Worm (Caenorhabditis elegans) whole organism, L4 larva: ENCODE data around the gene C33A12.4.

Source experiments
- F10B5.3 ChIP-seq: sonication (generic microtip); optimal IDR thresholded peaks from 2 replicates; lab custom pipeline; 2016; ENCODE audit warnings: mild to moderate bottlenecking, missing genetic modification characterization, missing compliant biosample characterization
- F26F4.8 ChIP-seq: fragments of 200-800 bp; sonication (Bioruptor generic); conservative IDR thresholded peaks from 2 replicates; pipeline ENCODE4 v1.3.6; 2022; ENCODE audit warnings: missing genetic modification characterization, missing compliant biosample characterization
- F37D6.2 ChIP-seq: sonication (generic microtip); optimal IDR thresholded peaks from 2 replicates; lab custom pipeline; 2016; ENCODE audit warnings: mild to moderate bottlenecking, missing genetic modification characterization, missing compliant biosample characterization
- F49E8.2 ChIP-seq: sonication (generic microtip); optimal IDR thresholded peaks from 2 replicates; lab custom pipeline; 2016; ENCODE audit warnings: missing compliant biosample characterization, mild to moderate bottlenecking, missing genetic modification characterization, borderline replicate concordance
- Y75B8A.6 ChIP-seq: fragments of 200-800 bp; sonication (Bioruptor generic); IDR thresholded peaks from 2 replicates; pipeline ENCODE4 v1.3.6; 2022; ENCODE audit warnings: missing genetic modification reagents, missing genetic modification characterization, missing compliant biosample characterization
- ZK337.2 ChIP-seq: fragments of 200-800 bp; sonication (Bioruptor generic); IDR thresholded peaks from 2 replicates; pipeline ENCODE4 v1.3.6; 2022; ENCODE audit warnings: missing genetic modification reagents, missing genetic modification characterization, missing compliant biosample characterization
- ZK546.5 ChIP-seq, 2 experiments: sonication (generic microtip); optimal IDR thresholded peaks; 2 replicates each; lab custom pipeline; 2017; ENCODE audit warnings: missing biosample characterization in 2 of 2, missing genetic modification characterization in 2 of 2
- aha-1 ChIP-seq: fragments of 150-350 bp; peaks from one replicate; lab custom pipeline; 2014; ENCODE audit warnings: missing biosample characterization, missing genetic modification characterization
- aly-2 ChIP-seq: sonication (generic microtip); optimal IDR thresholded peaks from 2 replicates; lab custom pipeline; 2018; ENCODE audit warnings: missing biosample characterization, missing genetic modification characterization
- ceh-32 ChIP-seq: sonication (generic microtip); optimal IDR thresholded peaks from 2 replicates; lab custom pipeline; 2016; ENCODE audit warnings: mild to moderate bottlenecking, missing genetic modification characterization, missing compliant biosample characterization; ENCODE audit not compliant: poor library complexity
- ceh-62 ChIP-seq: sonication (generic microtip); optimal IDR thresholded peaks from 2 replicates; lab custom pipeline; 2017; ENCODE audit warnings: missing biosample characterization, missing genetic modification characterization
- ces-1 ChIP-seq: fragments of 150-350 bp; sonication (generic microtip); optimal IDR thresholded peaks from 4 replicates; lab custom pipeline; 2014; ENCODE audit warnings: missing biosample characterization, missing genetic modification reagents, missing genetic modification characterization
- daf-19 ChIP-seq: fragments of 200-800 bp; sonication (Bioruptor generic); conservative IDR thresholded peaks from 2 replicates; pipeline ENCODE4 v1.3.6; 2022; ENCODE audit warnings: missing genetic modification characterization, missing compliant biosample characterization
- gei-8 ChIP-seq: fragments of 200-800 bp; sonication (Bioruptor generic); optimal IDR thresholded peaks from 2 replicates; lab custom pipeline; 2018; ENCODE audit warnings: mild to moderate bottlenecking, missing genetic modification characterization, missing compliant biosample characterization
- jun-1 ChIP-seq: fragments of 150-350 bp; optimal IDR thresholded peaks from 2 replicates; lab custom pipeline; 2014; ENCODE audit warnings: missing biosample characterization, missing genetic modification reagents, missing genetic modification characterization
- lin-38 ChIP-seq: fragments of 200-800 bp; sonication (Bioruptor generic); IDR thresholded peaks from 2 replicates; pipeline ENCODE4 v1.3.6; 2022; ENCODE audit warnings: missing genetic modification reagents, missing genetic modification characterization, missing compliant biosample characterization
- mxl-3 ChIP-seq: fragments of 200-800 bp; sonication (Bioruptor generic); optimal IDR thresholded peaks from 2 replicates; lab custom pipeline; 2018; ENCODE audit warnings: mild to moderate bottlenecking, missing genetic modification characterization, missing compliant biosample characterization
- nhr-10 ChIP-seq: fragments of 150-350 bp; optimal IDR thresholded peaks from 2 replicates; lab custom pipeline; 2014; ENCODE audit warnings: missing biosample characterization, missing genetic modification characterization
- nhr-237 ChIP-seq: sonication (generic microtip); optimal IDR thresholded peaks from 2 replicates; lab custom pipeline; 2017; ENCODE audit warnings: missing biosample characterization, missing genetic modification characterization
- nhr-76 ChIP-seq: fragments of 150-350 bp; optimal IDR thresholded peaks from 2 replicates; lab custom pipeline; 2014; ENCODE audit warnings: missing biosample characterization, missing genetic modification characterization
- snpc-1.2 ChIP-seq: fragments of 200-800 bp; sonication (Bioruptor generic); IDR thresholded peaks from 2 replicates; pipeline ENCODE4 v1.3.6; 2022; ENCODE audit warnings: missing genetic modification reagents, missing genetic modification characterization, missing compliant biosample characterization
- snpc-4 ChIP-seq: fragments of 150-350 bp; optimal IDR thresholded peaks from 2 replicates; lab custom pipeline; 2014; ENCODE audit warnings: missing biosample characterization, missing genetic modification characterization
- tra-1 ChIP-seq: fragments of 200-800 bp; sonication (Bioruptor generic); IDR thresholded peaks from 2 replicates; pipeline ENCODE4 v1.3.6; 2022; ENCODE audit warnings: missing genetic modification reagents, missing genetic modification characterization, missing compliant biosample characterization
- zag-1 ChIP-seq: fragments of 150-350 bp; optimal IDR thresholded peaks from 2 replicates; lab custom pipeline; 2014; ENCODE audit warnings: missing biosample characterization, missing genetic modification characterization
- zfp-3 ChIP-seq: fragments of 200-800 bp; sonication (Bioruptor generic); conservative IDR thresholded peaks from 2 replicates; pipeline ENCODE4 v1.3.6; 2022; ENCODE audit warnings: missing genetic modification reagents, missing genetic modification characterization, missing compliant biosample characterization

Gene C33A12.4

ce11 chrIV:9467418-9467817, 43.0 kb downstream of the C33A12.4 start, which contains the start of gene F38E11.6:
Gene F38E11.6 (minus strand): TSS chrIV:9467518.
- TF ChIP-seq F37D6.2 (tag; lab: Kevin White, UChicago) (no peak), mxl-3 (GFP tag; lab: Kevin White, UChicago) (no peak), ceh-32 (tag; lab: Kevin White, UChicago) (no peak), aly-2 (tag; lab: Kevin White, UChicago) (no peak), zag-1 (tag; lab: Kevin White, UChicago) (no peak), jun-1 (tag; lab: Kevin White, UChicago) (no peak)
- TF ChIP-seq, all 104 proteins: peak for 0

DNA sequence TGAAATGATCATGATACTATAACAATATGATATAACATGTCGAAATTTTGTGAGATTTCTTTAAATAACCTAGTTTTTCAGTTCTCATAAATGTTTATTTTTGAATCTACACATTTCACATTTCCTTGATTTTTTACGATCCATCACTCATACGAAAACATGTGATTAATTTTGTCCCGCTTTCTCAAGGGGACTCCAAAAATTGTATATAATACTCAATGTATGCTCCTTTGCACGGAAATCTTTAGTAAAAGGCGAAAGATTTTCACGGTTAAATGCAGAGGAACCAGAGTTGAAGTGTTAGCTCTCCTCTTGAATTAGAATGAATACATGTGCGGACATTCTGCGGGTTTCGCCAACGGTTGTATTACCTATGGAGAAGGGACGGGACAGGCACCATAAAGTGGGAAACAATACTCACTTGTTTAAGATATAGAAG, 46.0 kb downstream of the C33A12.4 start:
- no peak for TF ChIP-seq tra-1 (GFP tag; lab: Robert Waterston, UW)
- no peak for TF ChIP-seq nhr-10
- TF ChIP-seq F49E8.2 = peak; percentile 58
- TF ChIP-seq snpc-4 (tag; lab: Kevin White, UChicago) = peak; percentile 32
- TF ChIP-seq ces-1 = no peak
- TF ChIP-seq F10B5.3 (tag; lab: Kevin White, UChicago) = no peak
- TF ChIP-seq aha-1 = peak; percentile 61
- TF ChIP-seq nhr-237 (tag; lab: Kevin White, UChicago) = no peak
- no peak for TF ChIP-seq ZK546.5 (tag; optimal IDR thresholded peaks at IDR 0.05; lab: Kevin White, UChicago)
- TF ChIP-seq ZK337.2 (GFP tag; lab: Robert Waterston, UW) = no peak
- no peak for TF ChIP-seq ceh-62 (tag; lab: Kevin White, UChicago)
- no peak; the same call in 1 of the 2 replicates for TF ChIP-seq daf-19 (GFP tag; lab: Robert Waterston, UW)
- no peak for TF ChIP-seq nhr-76 (tag; lab: Kevin White, UChicago)
- TF ChIP-seq zfp-3 = no peak
- peak; percentile 90 for TF ChIP-seq snpc-1.2 (GFP tag; lab: Robert Waterston, UW)
- TF ChIP-seq F26F4.8 (GFP tag; lab: Robert Waterston, UW) = no peak
- peak; percentile 29; the same call in 1 of the 2 replicates for TF ChIP-seq lin-38 (GFP tag; lab: Robert Waterston, UW)
- TF ChIP-seq gei-8 (GFP tag; lab: Kevin White, UChicago) = no peak
- TF ChIP-seq Y75B8A.6 (GFP tag; lab: Robert Waterston, UW) = no peak
